Worm (Caenorhabditis elegans): Measurements from ENCODE around the gene K09C4.9.

K09C4.9 gene

DNA sequence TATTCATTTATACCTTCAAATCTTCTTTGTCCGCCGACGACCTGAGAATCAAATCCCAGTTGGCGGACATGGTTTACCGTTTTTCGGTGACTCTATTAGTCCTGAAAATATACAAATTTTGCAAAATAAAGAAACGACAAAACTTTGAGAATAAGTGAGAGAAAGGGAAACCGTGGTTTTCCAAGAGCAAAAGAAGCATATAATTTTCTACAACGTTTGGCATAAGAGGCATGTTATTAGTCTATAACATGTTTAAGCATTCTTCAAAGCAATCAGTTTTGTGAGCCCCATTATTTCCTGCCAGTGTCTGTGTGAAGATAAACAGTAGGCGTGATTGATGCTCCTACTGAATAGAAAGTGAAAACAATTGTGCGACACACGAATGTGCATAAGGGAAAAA, 8.6 kb upstream of the K09C4.9 start, which contains the start of gene K09C4.10:
Gene K09C4.10, minus strand, starts transcription at position 101 of the 400 bp plus-strand sequence.
- no peak for TF ChIP-seq C17E4.6 (GFP tag; IDR thresholded peaks at IDR 0.05)
- no peak for TF ChIP-seq dox-1 (GFP tag; IDR thresholded peaks at IDR 0.05)
- TF ChIP-seq Y53F4B.3 (GFP tag; IDR thresholded peaks at IDR 0.05): no peak
- no peak for TF ChIP-seq Y53G8AR.9 (GFP tag; conservative IDR thresholded peaks at IDR 0.05)
- no peak for TF ChIP-seq egl-44 (GFP tag; IDR thresholded peaks at IDR 0.05)
- TF ChIP-seq chd-7 (tag; optimal IDR thresholded peaks at IDR 0.05): no peak
- no peak for TF ChIP-seq attf-3 (GFP tag; conservative IDR thresholded peaks at IDR 0.05)
- no peak for TF ChIP-seq ekl-4 (GFP tag; IDR thresholded peaks at IDR 0.05)
- TF ChIP-seq let-607 (tag; optimal IDR thresholded peaks at IDR 0.05): no peak
- TF ChIP-seq sea-2 (GFP tag; IDR thresholded peaks at IDR 0.05): no peak
- no peak for TF ChIP-seq lin-40 (tag; optimal IDR thresholded peaks at IDR 0.05)
- TF ChIP-seq hlh-26 (GFP tag; conservative IDR thresholded peaks at IDR 0.05): no peak
- no peak for TF ChIP-seq atf-7 (tag; optimal IDR thresholded peaks at IDR 0.05)
- no peak for TF ChIP-seq T26A5.8 (tag; optimal IDR thresholded peaks at IDR 0.05)
- TF ChIP-seq K11D2.4 (GFP tag; IDR thresholded peaks at IDR 0.05): no peak
- TF ChIP-seq madf-10 (tag; optimal IDR thresholded peaks at IDR 0.05): no peak
- no peak for TF ChIP-seq egrh-3 (GFP tag; IDR thresholded peaks at IDR 0.05)
- TF ChIP-seq repo-1 (tag; optimal IDR thresholded peaks at IDR 0.05): no peak
- no peak for TF ChIP-seq F39B2.1 (GFP tag; IDR thresholded peaks at IDR 0.05)

DNA sequence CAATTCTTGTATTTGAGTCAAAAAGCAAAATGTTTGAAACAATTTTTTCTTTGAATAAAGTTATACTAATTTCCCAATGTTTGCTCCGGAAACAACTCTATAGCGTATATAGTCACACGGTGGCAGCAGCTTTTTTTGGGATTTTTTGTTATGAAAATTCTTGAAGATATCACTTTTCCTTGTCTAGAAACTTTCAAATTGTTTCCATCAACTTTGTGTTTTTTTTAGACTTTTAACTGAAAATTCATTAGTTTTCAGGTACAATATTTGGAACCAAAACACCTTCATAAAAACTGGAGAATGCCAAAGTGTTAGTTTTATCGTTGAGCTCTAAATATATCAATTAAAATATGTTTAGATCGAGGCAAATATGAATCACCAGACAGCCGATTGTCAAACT, 1.0 kb upstream of the K09C4.9 start, which contains the start of gene K09C4.7:
Gene K09C4.7, plus strand, starts transcription at position 301 of the 400 bp plus-strand sequence.
- TF ChIP-seq lin-54 (GFP tag; optimal IDR thresholded peaks at IDR 0.05) (no peak), Y95B8A.8 (GFP tag; IDR thresholded peaks at IDR 0.05) (no peak), ekl-4 (GFP tag; IDR thresholded peaks at IDR 0.05) (no peak), F37B4.10 (GFP tag; IDR thresholded peaks at IDR 0.05) (no peak), snpc-4 (GFP tag; optimal IDR thresholded peaks at IDR 0.05) (no peak), snpc-4 (tag; optimal IDR thresholded peaks at IDR 0.05) (no peak), Y53F4B.3 (GFP tag; IDR thresholded peaks at IDR 0.05) (no peak), snpc-1.3 (tag; optimal IDR thresholded peaks at IDR 0.05; ENCODE audit: insufficient read depth) (no peak), gei-17 (GFP tag; optimal IDR thresholded peaks at IDR 0.05) (no peak)

DNA sequence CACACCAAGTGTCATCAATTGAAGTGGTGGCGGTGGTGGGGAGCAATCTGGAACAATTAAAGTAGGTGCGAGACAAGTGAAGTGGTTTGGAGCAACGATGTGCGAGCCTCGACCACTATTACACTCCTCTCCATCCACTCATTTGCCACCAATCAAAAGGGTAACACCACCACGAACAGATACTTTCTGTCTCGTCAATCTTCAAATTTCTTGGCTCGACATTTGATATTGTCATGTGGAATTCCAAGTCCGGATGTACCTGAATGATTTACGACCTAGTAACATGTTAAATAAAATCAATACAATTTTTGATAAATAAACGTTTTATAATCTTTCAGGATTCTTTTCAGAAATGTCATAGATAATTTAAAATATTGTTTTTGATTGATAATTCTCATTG, 767 bp downstream of the K09C4.9 start, which contains the start of gene sul-1:
Gene sul-1, minus strand, starts transcription at position 101 of the 400 bp plus-strand sequence.
- TF ChIP-seq ceh-27 (GFP tag; optimal IDR thresholded peaks at IDR 0.05) (peak; percentile 29), somi-1 (GFP tag; optimal IDR thresholded peaks at IDR 0.05) (no peak), madf-8 (GFP tag; conservative IDR thresholded peaks at IDR 0.05) (no peak)

DNA sequence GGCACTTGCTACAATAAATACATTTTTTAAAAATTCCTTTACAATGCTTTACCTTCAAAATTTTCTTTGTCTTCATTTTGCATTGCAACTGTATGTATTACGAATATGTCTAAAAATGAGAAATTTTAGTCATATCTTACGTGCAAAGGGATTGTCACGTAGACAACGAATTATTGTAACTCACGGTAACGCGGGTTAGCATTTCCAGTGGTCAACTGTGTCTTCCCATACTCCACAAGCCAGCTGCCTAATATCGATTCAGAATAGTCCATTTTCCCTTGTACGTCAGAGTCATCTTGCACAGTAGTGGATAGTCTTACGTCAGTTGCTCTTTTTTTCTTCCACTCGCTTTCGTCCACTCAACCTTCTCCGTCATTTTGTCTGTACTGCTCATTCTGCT, 9.0 kb downstream of the K09C4.9 start, which contains the start of gene fbxb-71:
Gene fbxb-71, plus strand, starts transcription at position 301 of the 400 bp plus-strand sequence.
- TF ChIP-seq repo-1 (tag; optimal IDR thresholded peaks at IDR 0.05): no peak
- TF ChIP-seq unc-130 (GFP tag; optimal IDR thresholded peaks at IDR 0.05): no peak
- no peak for TF ChIP-seq hmg-1.2 (GFP tag; IDR thresholded peaks at IDR 0.05)
- TF ChIP-seq ceh-91 (GFP tag; IDR thresholded peaks at IDR 0.05): no peak
- no peak for TF ChIP-seq F52B5.7 (tag; optimal IDR thresholded peaks at IDR 0.05)
- TF ChIP-seq ztf-18 (tag; optimal IDR thresholded peaks at IDR 0.05): no peak
- TF ChIP-seq zim-3 (tag; optimal IDR thresholded peaks at IDR 0.05): no peak
- TF ChIP-seq aptf-3 (GFP tag; IDR thresholded peaks at IDR 0.05): no peak
- no peak for TF ChIP-seq atf-7 (tag; optimal IDR thresholded peaks at IDR 0.05)
- TF ChIP-seq hsf-1 (GFP tag; IDR thresholded peaks at IDR 0.05): no peak
- no peak for TF ChIP-seq ZK185.1 (tag; optimal IDR thresholded peaks at IDR 0.05; ENCODE audit: poor library complexity, severe bottlenecking)
- no peak for TF ChIP-seq cebp-1 (GFP tag; IDR thresholded peaks at IDR 0.05)
- TF ChIP-seq cebp-1 (tag; optimal IDR thresholded peaks at IDR 0.05): no peak
- TF ChIP-seq dpl-1 (GFP tag; optimal IDR thresholded peaks at IDR 0.05): no peak
